Fruit fly (Drosophila melanogaster) whole organism, embryonic: ENCODE data around the gene CG6431.
A peak's percentile ranks its signal among the peaks of the same experiment; 100 is the strongest.

ENCODE experiments used
- CG10565 ChIP-seq: fragments of 200-800 bp; sonication (Bioruptor generic); optimal IDR thresholded peaks from 3 replicates; lab custom pipeline; 2016; ENCODE audit warnings: missing biosample characterization, mild to moderate bottlenecking, missing genetic modification characterization
- CG10654 ChIP-seq: fragments of 200-800 bp; sonication (Bioruptor generic); optimal IDR thresholded peaks from 2 replicates; lab custom pipeline; 2016; ENCODE audit warnings: missing biosample characterization, missing genetic modification characterization
- CG12236 ChIP-seq: fragments of 200-800 bp; sonication (Bioruptor generic); optimal IDR thresholded peaks from 2 replicates; lab custom pipeline; 2016; ENCODE audit warnings: missing biosample characterization, missing genetic modification characterization
- CG13287 ChIP-seq: fragments of 200-800 bp; sonication (Bioruptor generic); IDR thresholded peaks from 2 replicates; pipeline ENCODE4 v1.3.6; 2022; ENCODE audit warnings: missing biosample characterization, missing genetic modification characterization; ENCODE audit not compliant: partially characterized antibody
- CG17186 ChIP-seq: fragments of 200-800 bp; sonication (Bioruptor generic); optimal IDR thresholded peaks from 3 replicates; lab custom pipeline; 2017; ENCODE audit warnings: missing biosample characterization, missing genetic modification reagents, missing genetic modification characterization
- CG17568 ChIP-seq: fragments of 200-800 bp; sonication (Bioruptor generic); optimal IDR thresholded peaks from 2 replicates; lab custom pipeline; 2018; ENCODE audit warnings: missing biosample characterization, mild to moderate bottlenecking, missing genetic modification characterization, moderate library complexity
- CG2116 ChIP-seq: fragments of 200-800 bp; sonication (Bioruptor generic); optimal IDR thresholded peaks from 3 replicates; lab custom pipeline; 2018; ENCODE audit warnings: missing biosample characterization, mild to moderate bottlenecking, missing genetic modification characterization
- CG2712 ChIP-seq: fragments of 200-800 bp; optimal IDR thresholded peaks from 3 replicates; lab custom pipeline; 2019; ENCODE audit warnings: missing biosample characterization, mild to moderate bottlenecking, missing genetic modification characterization, moderate library complexity
- CG3065 ChIP-seq: fragments of 200-800 bp; sonication (Bioruptor generic); optimal IDR thresholded peaks from 2 replicates; lab custom pipeline; 2016; ENCODE audit warnings: missing biosample characterization, missing genetic modification characterization
- CG32767 ChIP-seq: fragments of 200-800 bp; sonication (Bioruptor generic); IDR thresholded peaks from 2 replicates; pipeline ENCODE4 v1.3.6; 2022; ENCODE audit warnings: missing biosample characterization, missing genetic modification characterization
- CG3407 ChIP-seq: fragments of 200-800 bp; sonication (Bioruptor generic); optimal IDR thresholded peaks from 2 replicates; lab custom pipeline; 2018; ENCODE audit warnings: missing biosample characterization, mild to moderate bottlenecking, missing genetic modification characterization
- CG4404 ChIP-seq: fragments of 200-800 bp; sonication (Bioruptor generic); IDR thresholded peaks from 2 replicates; pipeline ENCODE4 v1.3.6; 2022; ENCODE audit warnings: missing biosample characterization, missing genetic modification characterization
- CG4617 ChIP-seq: fragments of 200-800 bp; sonication (Bioruptor generic); optimal IDR thresholded peaks from 3 replicates; lab custom pipeline; 2016; ENCODE audit warnings: missing biosample characterization, missing genetic modification characterization, borderline replicate concordance
- CG5180 ChIP-seq: fragments of 200-800 bp; sonication (Bioruptor generic); optimal IDR thresholded peaks from 3 replicates; lab custom pipeline; 2017; ENCODE audit warnings: missing biosample characterization, missing genetic modification characterization, mild to moderate bottlenecking, moderate library complexity, missing genetic modification reagents
- CG7271 ChIP-seq: fragments of 200-800 bp; sonication (Bioruptor generic); optimal IDR thresholded peaks from 2 replicates; lab custom pipeline; 2018; ENCODE audit warnings: missing biosample characterization, mild to moderate bottlenecking, missing genetic modification characterization, moderate library complexity
- CG7963 ChIP-seq: fragments of 200-800 bp; sonication (Bioruptor generic); IDR thresholded peaks from 3 replicates; pipeline ENCODE4 v1.3.6; 2022; ENCODE audit warnings: missing biosample characterization, missing genetic modification characterization; ENCODE audit not compliant: partially characterized antibody
- CG7987 ChIP-seq: fragments of 200-800 bp; sonication (Bioruptor generic); optimal IDR thresholded peaks from 2 replicates; lab custom pipeline; 2018; ENCODE audit warnings: missing biosample characterization, mild to moderate bottlenecking, missing genetic modification characterization, moderate library complexity
- CG8388 ChIP-seq: fragments of 200-800 bp; sonication (Bioruptor generic); optimal IDR thresholded peaks from 2 replicates; lab custom pipeline; 2019; ENCODE audit warnings: missing biosample characterization, mild to moderate bottlenecking, missing genetic modification characterization, moderate library complexity
- CG8478 ChIP-seq: fragments of >200 bp; optimal IDR thresholded peaks from 2 replicates; lab custom pipeline; 2018
- CHES-1-like ChIP-seq: fragments of 200-800 bp; sonication (Bioruptor generic); optimal IDR thresholded peaks from 2 replicates; lab custom pipeline; 2016; ENCODE audit warnings: missing biosample characterization, missing genetic modification characterization
- Camta ChIP-seq: fragments of 200-800 bp; sonication (Bioruptor generic); optimal IDR thresholded peaks from 2 replicates; lab custom pipeline; 2016; ENCODE audit warnings: missing biosample characterization, missing genetic modification characterization
- D19A ChIP-seq: fragments of 200-800 bp; optimal IDR thresholded peaks from 3 replicates; lab custom pipeline; 2019; ENCODE audit warnings: missing biosample characterization, mild to moderate bottlenecking, missing genetic modification characterization, moderate library complexity
- Deaf1 ChIP-seq: fragments of 200-800 bp; optimal IDR thresholded peaks from 3 replicates; lab custom pipeline; 2019; ENCODE audit warnings: missing biosample characterization, mild to moderate bottlenecking, missing genetic modification characterization, moderate library complexity
- Dip2 ChIP-seq: fragments of 200-800 bp; sonication (Bioruptor generic); IDR thresholded peaks from 2 replicates; pipeline ENCODE4 v1.3.6; 2022; ENCODE audit warnings: missing biosample characterization, missing genetic modification characterization
- Dip3 ChIP-seq: fragments of 200-800 bp; sonication (Bioruptor generic); optimal IDR thresholded peaks from 3 replicates; lab custom pipeline; 2016; ENCODE audit warnings: missing biosample characterization, missing genetic modification characterization
- Doc2 ChIP-seq: fragments of 200-800 bp; sonication (Bioruptor generic); IDR thresholded peaks from 2 replicates; pipeline ENCODE4 v1.3.6; 2022; ENCODE audit warnings: missing biosample characterization, missing genetic modification characterization
- Nf-YA ChIP-seq: fragments of 200-800 bp; sonication (Bioruptor generic); IDR thresholded peaks from 2 replicates; pipeline ENCODE4 v1.3.6; 2022; ENCODE audit warnings: missing biosample characterization, missing genetic modification characterization
- Optix ChIP-seq: fragments of 200-800 bp; sonication (Bioruptor generic); IDR thresholded peaks from 3 replicates; pipeline ENCODE4 v1.3.6; 2022; ENCODE audit warnings: missing biosample characterization, missing genetic modification characterization
- Scr ChIP-seq: fragments of 200-800 bp; sonication (Bioruptor generic); IDR thresholded peaks from 2 replicates; pipeline ENCODE4 v1.3.6; 2022; ENCODE audit warnings: missing biosample characterization, missing genetic modification characterization; ENCODE audit not compliant: partially characterized antibody
- Sox102F ChIP-seq: fragments of 200-800 bp; sonication (Bioruptor generic); optimal IDR thresholded peaks from 2 replicates; lab custom pipeline; 2018; ENCODE audit warnings: missing biosample characterization, mild to moderate bottlenecking, missing genetic modification characterization, moderate library complexity
- az2 ChIP-seq: fragments of 200-800 bp; sonication (Bioruptor generic); optimal IDR thresholded peaks from 3 replicates; lab custom pipeline; 2016; ENCODE audit warnings: missing biosample characterization, missing genetic modification characterization
- bcd ChIP-seq: fragments of 200-800 bp; sonication (Bioruptor generic); optimal IDR thresholded peaks from 2 replicates; lab custom pipeline; 2017; ENCODE audit warnings: missing biosample characterization, mild to moderate bottlenecking, missing genetic modification characterization
- bigmax ChIP-seq: fragments of 200-800 bp; sonication (Bioruptor generic); optimal IDR thresholded peaks from 2 replicates; lab custom pipeline; 2018; ENCODE audit warnings: missing biosample characterization, mild to moderate bottlenecking, missing genetic modification characterization
- chn ChIP-seq: fragments of 200-800 bp; sonication (Bioruptor generic); optimal IDR thresholded peaks from 2 replicates; lab custom pipeline; 2016; ENCODE audit warnings: missing biosample characterization, missing genetic modification characterization
- crp ChIP-seq, 2 experiments: fragments of 200-800 bp; sonication (Bioruptor generic); optimal IDR thresholded peaks; 2 replicates in 1 of 2; 3 replicates in 1 of 2; lab custom pipeline; 2017; ENCODE audit warnings: missing biosample characterization in 2 of 2, missing genetic modification characterization in 2 of 2, mild to moderate bottlenecking in 1 of 2, moderate library complexity in 1 of 2
- cwo ChIP-seq: fragments of 200-800 bp; sonication (Bioruptor generic); optimal IDR thresholded peaks from 3 replicates; lab custom pipeline; 2017; ENCODE audit warnings: missing biosample characterization, missing genetic modification characterization, mild to moderate bottlenecking, moderate library complexity, missing genetic modification reagents
- grn ChIP-seq: fragments of 200-800 bp; sonication (Bioruptor generic); optimal IDR thresholded peaks from 3 replicates; lab custom pipeline; 2017; ENCODE audit warnings: missing biosample characterization, missing genetic modification characterization
- maf-S ChIP-seq: fragments of 200-800 bp; sonication (Bioruptor generic); optimal IDR thresholded peaks from 2 replicates; lab custom pipeline; 2016; ENCODE audit warnings: missing biosample characterization, missing genetic modification characterization
- mld ChIP-seq: fragments of 200-800 bp; sonication (Bioruptor generic); IDR thresholded peaks from 3 replicates; pipeline ENCODE4 v1.3.6; 2022; ENCODE audit warnings: missing biosample characterization, missing genetic modification characterization; ENCODE audit not compliant: partially characterized antibody
- odd ChIP-seq: fragments of 200-800 bp; sonication (Bioruptor generic); optimal IDR thresholded peaks from 2 replicates; lab custom pipeline; 2017; ENCODE audit warnings: missing biosample characterization, mild to moderate bottlenecking, missing genetic modification characterization
- otp ChIP-seq: fragments of 200-800 bp; sonication (Bioruptor generic); IDR thresholded peaks from 3 replicates; pipeline ENCODE4, ENCODE4 v1.3.6; 2022; ENCODE audit warnings: missing biosample characterization, missing genetic modification characterization
- pan ChIP-seq, 4 experiments: fragments of >200 bp in 3 of 4; fragments of 200-800 bp in 1 of 4; sonication (Bioruptor generic) in 1 of 4; optimal IDR thresholded peaks in 3 of 4; IDR thresholded peaks in 1 of 4; 2 replicates each; pipeline versions ENCODE4 v1.3.6 to Lab custom; 2017 to 2022; ENCODE audit warnings: missing biosample characterization in 2 of 4, missing genetic modification characterization in 2 of 4, mixed read lengths in 1 of 4
- repo ChIP-seq: fragments of 200-800 bp; sonication (Bioruptor generic); optimal IDR thresholded peaks from 2 replicates; lab custom pipeline; 2016; ENCODE audit warnings: missing biosample characterization, missing genetic modification characterization
- sc ChIP-seq, 3 experiments: fragments of >200 bp in 2 of 3; fragments of 200-800 bp in 1 of 3; sonication (Bioruptor generic) in 1 of 3; optimal IDR thresholded peaks; 2 replicates in 2 of 3; 3 replicates in 1 of 3; lab custom pipeline; 2017; ENCODE audit warnings: mild to moderate bottlenecking in 1 of 3, missing biosample characterization in 1 of 3, missing genetic modification characterization in 1 of 3, missing genetic modification reagents in 1 of 3
- seq ChIP-seq: fragments of 200-800 bp; sonication (Bioruptor generic); IDR thresholded peaks from 2 replicates; pipeline ENCODE4 v1.3.6; 2022; ENCODE audit warnings: missing biosample characterization, missing genetic modification characterization
- shn ChIP-seq: fragments of 200-800 bp; sonication (Bioruptor generic); optimal IDR thresholded peaks from 3 replicates; lab custom pipeline; 2016; ENCODE audit warnings: missing biosample characterization, missing genetic modification characterization
- sqz ChIP-seq: fragments of 200-800 bp; sonication (Bioruptor generic); optimal IDR thresholded peaks from 3 replicates; lab custom pipeline; 2018; ENCODE audit warnings: missing biosample characterization, mild to moderate bottlenecking, missing genetic modification characterization
- sr ChIP-seq: fragments of 200-800 bp; sonication (Bioruptor generic); IDR thresholded peaks from 3 replicates; pipeline ENCODE4 v1.3.6; 2022; ENCODE audit warnings: missing biosample characterization, missing genetic modification characterization
- toy ChIP-seq: fragments of 200-800 bp; sonication (Bioruptor generic); IDR thresholded peaks from 2 replicates; pipeline ENCODE4 v1.3.6; 2022; ENCODE audit warnings: missing biosample characterization, missing genetic modification characterization
- wor ChIP-seq: fragments of 200-800 bp; sonication (Bioruptor generic); IDR thresholded peaks from 2 replicates; pipeline ENCODE4 v1.3.6; 2022; ENCODE audit warnings: missing biosample characterization, missing genetic modification characterization
- zfh1 ChIP-seq: fragments of 200-800 bp; sonication (Bioruptor generic); IDR thresholded peaks from 3 replicates; pipeline ENCODE4 v1.3.6; 2022; ENCODE audit warnings: missing biosample characterization, missing genetic modification characterization

CG6431 gene

DNA sequence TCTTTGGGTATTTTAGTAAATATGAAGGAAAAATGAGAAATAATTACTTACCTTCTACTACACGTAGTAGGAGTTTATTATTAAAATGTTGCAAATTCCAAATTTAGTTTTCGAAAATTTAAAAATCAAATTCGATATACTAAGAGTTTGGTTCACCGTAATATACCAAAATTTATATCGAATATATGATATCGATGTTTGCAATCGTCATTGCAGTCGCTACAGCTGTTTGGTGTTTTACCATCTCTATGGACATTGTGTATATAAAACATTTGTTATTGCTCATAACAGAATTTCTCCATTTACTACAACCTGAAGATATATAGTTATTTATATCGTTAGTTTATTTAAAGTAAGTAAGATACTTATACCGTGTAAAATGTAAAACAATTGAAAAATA is 4.7 kb downstream of the CG6431 start, which contains the start of gene CG6443 (continued):
- TF ChIP-seq zfh1 (GFP tag; lab: Robert Waterston, UW) (no peak), Camta (GFP tag; lab: Kevin White, UChicago) (no peak), crp (GFP tag; optimal IDR thresholded peaks at IDR 0.05; lab: Kevin White, UChicago) (peak; percentile 67 to 91), bigmax (GFP tag; lab: Kevin White, UChicago) (no peak), az2 (GFP tag; lab: Kevin White, UChicago) (no peak), Optix (GFP tag; lab: Robert Waterston, UW) (no peak), CHES-1-like (GFP tag; lab: Kevin White, UChicago) (no peak), CG10654 (GFP tag; lab: Kevin White, UChicago) (no peak), CG12236 (GFP tag; lab: Kevin White, UChicago) (no peak), pan (optimal IDR thresholded peaks at IDR 0.05; lab: Kevin White, UChicago) (no peak), pan (GFP tag; optimal IDR thresholded peaks at IDR 0.05 in 1 of 2, IDR thresholded peaks at IDR 0.05 in 1 of 2) (no peak), CG10565 (GFP tag; lab: Kevin White, UChicago) (no peak), Deaf1 (no peak), CG5180 (GFP tag; lab: Kevin White, UChicago) (no peak), CG3407 (no peak), sqz (GFP tag; lab: Kevin White, UChicago) (no peak), Scr (GFP tag; lab: Robert Waterston, UW) (peak; percentile 76), CG2712 (tag; lab: Kevin White, UChicago) (peak; percentile 40), CG17568 (GFP tag; lab: Kevin White, UChicago) (no peak), CG7987 (GFP tag; lab: Kevin White, UChicago) (no peak), CG32767 (GFP tag; lab: Robert Waterston, UW) (no peak), Dip2 (GFP tag; lab: Robert Waterston, UW) (no peak), toy (GFP tag; lab: Robert Waterston, UW) (no peak), D19A (tag; lab: Kevin White, UChicago) (no peak), seq (no peak), CG7963 (GFP tag; lab: Robert Waterston, UW) (no peak; the same call in 2 of the 3 replicates), wor (GFP tag; lab: Robert Waterston, UW) (no peak), CG8478 (lab: Kevin White, UChicago) (no peak), CG13287 (GFP tag; lab: Robert Waterston, UW) (peak; percentile 90), maf-S (no peak), CG17186 (no peak), Doc2 (GFP tag; lab: Robert Waterston, UW) (no peak), Nf-YA (GFP tag; lab: Robert Waterston, UW) (no peak), grn (GFP tag; lab: Kevin White, UChicago) (no peak), Dip3 (GFP tag; lab: Kevin White, UChicago) (no peak), CG2116 (GFP tag; lab: Kevin White, UChicago) (peak; percentile 73), Sox102F (GFP tag; lab: Kevin White, UChicago) (no peak), CG4617 (peak; percentile 11), CG3065 (no peak), bcd (GFP tag; lab: Kevin White, UChicago) (no peak), shn (GFP tag; lab: Kevin White, UChicago) (no peak), odd (no peak), CG8388 (GFP tag; lab: Kevin White, UChicago) (no peak), sc (optimal IDR thresholded peaks at IDR 0.05; lab: Kevin White, UChicago) (no peak), sc (GFP tag; optimal IDR thresholded peaks at IDR 0.05; lab: Kevin White, UChicago) (no peak), otp (GFP tag; lab: Robert Waterston, UW) (no peak), CG7271 (no peak), mld (no peak), cwo (GFP tag; lab: Kevin White, UChicago) (no peak), CG4404 (GFP tag; lab: Robert Waterston, UW) (no peak), sr (no peak), chn (GFP tag; lab: Kevin White, UChicago) (no peak), repo (GFP tag; lab: Kevin White, UChicago) (no peak)
